Worm (Caenorhabditis elegans) whole organism, young adult: ENCODE data around the gene K07C5.3.

Experiments
- B0019.2 ChIP-seq: fragments of 200-800 bp; sonication (Bioruptor generic); conservative IDR thresholded peaks from 2 replicates; pipeline ENCODE4 v1.3.6; 2022; ENCODE audit warnings: missing genetic modification reagents, missing genetic modification characterization, missing compliant biosample characterization
- F23B12.7 ChIP-seq: sonication (generic microtip); optimal IDR thresholded peaks from 2 replicates; lab custom pipeline; 2017; ENCODE audit warnings: missing genetic modification characterization, mild to moderate bottlenecking, missing compliant biosample characterization, antibody characterized with exemption, moderate library complexity; ENCODE audit not compliant: insufficient read depth
- F39B2.1 ChIP-seq: fragments of 200-800 bp; sonication (Bioruptor generic); IDR thresholded peaks from 2 replicates; pipeline ENCODE4 v1.3.6; 2022; ENCODE audit warnings: missing genetic modification reagents, missing genetic modification characterization, missing compliant biosample characterization
- F52B5.7 ChIP-seq: sonication (generic microtip); optimal IDR thresholded peaks from 2 replicates; lab custom pipeline; 2016; ENCODE audit warnings: mild to moderate bottlenecking, missing genetic modification characterization, missing compliant biosample characterization
- F57A8.1 ChIP-seq: fragments of 200-800 bp; sonication (Bioruptor generic); optimal IDR thresholded peaks from 2 replicates; lab custom pipeline; 2018; ENCODE audit warnings: mild to moderate bottlenecking, missing genetic modification characterization, moderate library complexity, missing compliant biosample characterization
- ama-1 ChIP-seq, 3 experiments: fragments of 150-350 bp in 1 of 3; sonication (generic microtip) in 2 of 3; optimal IDR thresholded peaks; 2 replicates each; lab custom pipeline; 2014 to 2018; ENCODE audit warnings: missing biosample characterization in 2 of 3, missing genetic modification characterization in 2 of 3, missing genetic modification reagents in 2 of 3
- ceh-27 ChIP-seq: fragments of 200-800 bp; sonication (Bioruptor generic); optimal IDR thresholded peaks from 2 replicates; lab custom pipeline; 2018; ENCODE audit warnings: mild to moderate bottlenecking, missing genetic modification characterization, moderate library complexity, missing compliant biosample characterization
- ceh-40 ChIP-seq: fragments of 200-800 bp; sonication (Bioruptor generic); IDR thresholded peaks from 2 replicates; pipeline ENCODE4 v1.3.6; 2022; ENCODE audit warnings: missing genetic modification characterization, missing compliant biosample characterization
- ceh-79 ChIP-seq: sonication (generic microtip); optimal IDR thresholded peaks from 2 replicates; lab custom pipeline; 2017; ENCODE audit warnings: mild to moderate bottlenecking, missing genetic modification characterization, missing compliant biosample characterization
- egl-18 ChIP-seq: fragments of 200-800 bp; sonication (Bioruptor generic); IDR thresholded peaks from 2 replicates; pipeline ENCODE4 v1.3.6; 2022; ENCODE audit warnings: missing genetic modification reagents, missing genetic modification characterization, missing compliant biosample characterization
- him-1 ChIP-seq: sonication (generic microtip); optimal IDR thresholded peaks from 2 replicates; lab custom pipeline; 2016; ENCODE audit warnings: missing genotype, missing genetic modification reagents, missing genetic modification characterization, missing compliant biosample characterization
- hlh-26 ChIP-seq: fragments of 200-800 bp; sonication (Bioruptor generic); conservative IDR thresholded peaks from 2 replicates; pipeline ENCODE4 v1.3.6; 2022; ENCODE audit warnings: missing genetic modification reagents, missing genetic modification characterization, missing compliant biosample characterization
- hmg-1.2 ChIP-seq: fragments of 200-800 bp; sonication (Bioruptor generic); IDR thresholded peaks from 2 replicates; pipeline ENCODE4 v1.3.6; 2022; ENCODE audit warnings: missing genetic modification reagents, missing genetic modification characterization, missing compliant biosample characterization
- let-607 ChIP-seq, 2 experiments: fragments of 200-800 bp in 1 of 2; sonication (Bioruptor generic) in 1 of 2; sonication (generic microtip) in 1 of 2; optimal IDR thresholded peaks; 2 replicates each; lab custom pipeline; 2016 to 2018; ENCODE audit warnings: mild to moderate bottlenecking in 2 of 2, missing compliant biosample characterization in 2 of 2, missing genetic modification characterization in 2 of 2, moderate library complexity in 2 of 2, missing genotype in 1 of 2
- mxl-1 ChIP-seq: sonication (generic microtip); optimal IDR thresholded peaks from 2 replicates; lab custom pipeline; 2016; ENCODE audit warnings: missing genetic modification characterization, missing compliant biosample characterization
- rec-8 ChIP-seq, 2 experiments: sonication (generic microtip); optimal IDR thresholded peaks; 2 replicates each; lab custom pipeline; 2016; ENCODE audit warnings: mild to moderate bottlenecking in 2 of 2, missing genetic modification characterization in 2 of 2, missing genetic modification reagents in 2 of 2, missing genotype in 2 of 2, missing biosample characterization in 1 of 2, missing compliant biosample characterization in 1 of 2, moderate library complexity in 1 of 2
- repo-1 ChIP-seq: sonication (generic microtip); optimal IDR thresholded peaks from 2 replicates; lab custom pipeline; 2017; ENCODE audit warnings: mild to moderate bottlenecking, missing genetic modification characterization, missing compliant biosample characterization
- snpc-1.3 ChIP-seq: sonication (generic microtip); optimal IDR thresholded peaks from 2 replicates; lab custom pipeline; 2017; ENCODE audit warnings: missing genetic modification characterization, mild to moderate bottlenecking, missing compliant biosample characterization, antibody characterized with exemption, moderate library complexity, missing genotype, missing genetic modification reagents; ENCODE audit not compliant: insufficient read depth
- zim-3 ChIP-seq: sonication (generic microtip); optimal IDR thresholded peaks from 2 replicates; lab custom pipeline; 2017; ENCODE audit warnings: mild to moderate bottlenecking, missing genetic modification characterization, moderate library complexity, missing compliant biosample characterization
- ztf-18 ChIP-seq: sonication (generic microtip); optimal IDR thresholded peaks from 2 replicates; lab custom pipeline; 2016; ENCODE audit warnings: missing genotype, mild to moderate bottlenecking, missing genetic modification characterization, missing compliant biosample characterization
- ztf-26 ChIP-seq: sonication (generic microtip); optimal IDR thresholded peaks from 2 replicates; lab custom pipeline; 2017; ENCODE audit warnings: missing genetic modification characterization, missing compliant biosample characterization

K07C5.3 gene

ce11 chrV:10387412-10387811 lies 44.6 kb downstream of the K07C5.3 start:
- TF ChIP-seq ztf-18 (tag; lab: Kevin White, UChicago) (no peak), repo-1 (no peak), rec-8 (tag; optimal IDR thresholded peaks at IDR 0.05; lab: Kevin White, UChicago) (no peak), ceh-40 (GFP tag; lab: Robert Waterston, UW) (no peak), hlh-26 (GFP tag; lab: Robert Waterston, UW) (no peak), ceh-79 (tag; lab: Kevin White, UChicago) (no peak), let-607 (tag; optimal IDR thresholded peaks at IDR 0.05; lab: Kevin White, UChicago) (no peak), egl-18 (GFP tag; lab: Robert Waterston, UW) (no peak), snpc-1.3 (tag; lab: Kevin White, UChicago) (no peak)

- TF ChIP-seq F23B12.7 (tag; lab: Kevin White, UChicago) (no peak), ama-1 (optimal IDR thresholded peaks at IDR 0.05; lab: Kevin White, UChicago) (no peak), ama-1 (GFP tag; optimal IDR thresholded peaks at IDR 0.05; lab: Kevin White, UChicago) (no peak), B0019.2 (no peak), hmg-1.2 (no peak), ceh-27 (GFP tag; lab: Kevin White, UChicago) (no peak), F57A8.1 (GFP tag; lab: Kevin White, UChicago) (no peak), ceh-79 (tag; lab: Kevin White, UChicago) (no peak), zim-3 (no peak), him-1 (tag; lab: Kevin White, UChicago) (no peak), mxl-1 (tag; lab: Kevin White, UChicago) (no peak), snpc-1.3 (tag; lab: Kevin White, UChicago) (no peak), F39B2.1 (no peak), ztf-26 (no peak)
Measured at ce11 chrV:10388318-10388717, 45.5 kb downstream of the K07C5.3 start, which contains the start of gene AC3.5. Gene AC3.5, plus strand, starts transcription at chrV:10388527.

- TF ChIP-seq repo-1 = no peak
- TF ChIP-seq F52B5.7 = no peak
- no peak for TF ChIP-seq mxl-1 (tag; lab: Kevin White, UChicago)
Measured at ce11 chrV:10393708-10394107, 50.9 kb downstream of the K07C5.3 start.
